Fruit fly (Drosophila melanogaster) whole organism, prepupa: ENCODE data around the gene beg.
A peak's percentile ranks its signal among the peaks of the same experiment; 100 is the strongest.

Experiments used
- Blimp-1 ChIP-seq: fragments of 200-800 bp; sonication (Bioruptor generic); optimal IDR thresholded peaks from 3 replicates; lab custom pipeline; 2017; ENCODE audit warnings: missing biosample characterization, missing genetic modification characterization, mild to moderate bottlenecking, moderate library complexity, missing genetic modification reagents
- CG10631 ChIP-seq: fragments of 200-800 bp; sonication (Bioruptor generic); optimal IDR thresholded peaks from 2 replicates; lab custom pipeline; 2016; ENCODE audit warnings: missing biosample characterization, missing genetic modification characterization
- CG10669 ChIP-seq: fragments of 200-800 bp; sonication (Bioruptor generic); optimal IDR thresholded peaks from 3 replicates; lab custom pipeline; 2018; ENCODE audit warnings: missing biosample characterization, mild to moderate bottlenecking, missing genetic modification characterization, moderate library complexity
- CG11294 ChIP-seq: fragments of 200-800 bp; sonication (Bioruptor generic); IDR thresholded peaks from 2 replicates; pipeline ENCODE4 v1.3.6; 2022; ENCODE audit warnings: missing biosample characterization, missing genetic modification characterization
- CG11762 ChIP-seq: fragments of 200-800 bp; sonication (Bioruptor generic); optimal IDR thresholded peaks from 3 replicates; lab custom pipeline; 2016; ENCODE audit warnings: missing biosample characterization, missing genetic modification characterization; ENCODE audit not compliant: insufficient read depth
- CG11902 ChIP-seq: fragments of 200-800 bp; sonication (Bioruptor generic); optimal IDR thresholded peaks from 3 replicates; lab custom pipeline; 2016; ENCODE audit warnings: missing biosample characterization, missing genetic modification characterization
- CG15336 ChIP-seq: fragments of 200-800 bp; sonication (Bioruptor generic); IDR thresholded peaks from 2 replicates; pipeline ENCODE4 v1.3.6; 2022; ENCODE audit warnings: missing biosample characterization, missing genetic modification characterization
- CG1621 ChIP-seq: fragments of 200-800 bp; sonication (Bioruptor generic); optimal IDR thresholded peaks from 3 replicates; lab custom pipeline; 2018; ENCODE audit warnings: missing biosample characterization, mild to moderate bottlenecking, missing genetic modification characterization
- CG3032 ChIP-seq: fragments of 200-800 bp; optimal IDR thresholded peaks from 2 replicates; lab custom pipeline; 2019; ENCODE audit warnings: missing biosample characterization, mild to moderate bottlenecking, missing genetic modification characterization, moderate library complexity
- CG31627 ChIP-seq: fragments of 200-800 bp; sonication (Bioruptor generic); optimal IDR thresholded peaks from 3 replicates; lab custom pipeline; 2016; ENCODE audit warnings: missing biosample characterization, missing genetic modification characterization
- CG32006 ChIP-seq: fragments of 200-800 bp; sonication (Bioruptor generic); optimal IDR thresholded peaks from 3 replicates; lab custom pipeline; 2017; ENCODE audit warnings: missing biosample characterization, mild to moderate bottlenecking, missing genetic modification characterization
- CG34406 ChIP-seq: fragments of 200-800 bp; sonication (Bioruptor generic); optimal IDR thresholded peaks from 3 replicates; lab custom pipeline; 2016; ENCODE audit warnings: missing biosample characterization, missing genetic modification characterization
- CG3919 ChIP-seq: fragments of 200-800 bp; sonication (Bioruptor generic); optimal IDR thresholded peaks from 3 replicates; lab custom pipeline; 2016; ENCODE audit warnings: missing biosample characterization, missing genetic modification characterization
- CG4318 ChIP-seq: fragments of 200-800 bp; sonication (Bioruptor generic); optimal IDR thresholded peaks from 3 replicates; lab custom pipeline; 2017; ENCODE audit warnings: missing biosample characterization, mild to moderate bottlenecking, missing genetic modification characterization
- CG6276 ChIP-seq: fragments of 200-800 bp; sonication (Bioruptor generic); optimal IDR thresholded peaks from 2 replicates; lab custom pipeline; 2017; ENCODE audit warnings: missing biosample characterization, mild to moderate bottlenecking, missing genetic modification characterization
- CG6792 ChIP-seq: fragments of 200-800 bp; sonication (Bioruptor generic); optimal IDR thresholded peaks from 3 replicates; lab custom pipeline; 2016; ENCODE audit warnings: missing biosample characterization, missing genetic modification characterization
- CG6808 ChIP-seq: fragments of 200-800 bp; sonication (Bioruptor generic); optimal IDR thresholded peaks from 3 replicates; lab custom pipeline; 2017; ENCODE audit warnings: missing biosample characterization, missing genetic modification characterization, mild to moderate bottlenecking, moderate library complexity, missing genetic modification reagents
- CG6854 ChIP-seq: fragments of 200-800 bp; sonication (Bioruptor generic); optimal IDR thresholded peaks from 2 replicates; lab custom pipeline; 2017; ENCODE audit warnings: missing biosample characterization, mild to moderate bottlenecking, missing genetic modification characterization
- CG7368 ChIP-seq: fragments of 200-800 bp; sonication (Bioruptor generic); optimal IDR thresholded peaks from 3 replicates; lab custom pipeline; 2016; ENCODE audit warnings: missing biosample characterization, missing genetic modification characterization
- CG8632 ChIP-seq: fragments of 200-800 bp; sonication (Bioruptor generic); optimal IDR thresholded peaks from 3 replicates; lab custom pipeline; 2016; ENCODE audit warnings: missing biosample characterization, missing genetic modification characterization
- Eip93F ChIP-seq: fragments of 200-800 bp; sonication (Bioruptor generic); optimal IDR thresholded peaks from 2 replicates; lab custom pipeline; 2016; ENCODE audit warnings: missing biosample characterization, mild to moderate bottlenecking, missing genetic modification characterization
- Ets21C ChIP-seq: fragments of 200-800 bp; sonication (Bioruptor generic); optimal IDR thresholded peaks from 3 replicates; lab custom pipeline; 2016; ENCODE audit warnings: missing biosample characterization, missing genetic modification characterization
- Ets96B ChIP-seq: fragments of 200-800 bp; optimal IDR thresholded peaks from 2 replicates; lab custom pipeline; 2019; ENCODE audit warnings: missing biosample characterization, mild to moderate bottlenecking, missing genetic modification characterization, moderate library complexity
- Gug ChIP-seq: fragments of 200-800 bp; sonication (Bioruptor generic); IDR thresholded peaks from 2 replicates; pipeline ENCODE4 v1.3.6; 2022; ENCODE audit warnings: missing biosample characterization, missing genetic modification characterization
- Hr39 ChIP-seq: fragments of 200-800 bp; sonication (Bioruptor generic); optimal IDR thresholded peaks from 2 replicates; lab custom pipeline; 2016; ENCODE audit warnings: missing biosample characterization, missing genetic modification characterization
- Hr4 ChIP-seq: fragments of 200-800 bp; sonication (Bioruptor generic); optimal IDR thresholded peaks from 3 replicates; lab custom pipeline; 2016; ENCODE audit warnings: missing biosample characterization, missing genetic modification characterization
- Met ChIP-seq: fragments of 200-800 bp; sonication (Bioruptor generic); optimal IDR thresholded peaks from 3 replicates; lab custom pipeline; 2016; ENCODE audit warnings: missing biosample characterization, missing genetic modification characterization
- Sox102F ChIP-seq: fragments of 200-800 bp; sonication (Bioruptor generic); optimal IDR thresholded peaks from 2 replicates; lab custom pipeline; 2016; ENCODE audit warnings: missing biosample characterization, mild to moderate bottlenecking, missing genetic modification characterization
- achi ChIP-seq: fragments of 200-800 bp; sonication (Bioruptor generic); optimal IDR thresholded peaks from 3 replicates; lab custom pipeline; 2016; ENCODE audit warnings: missing biosample characterization, missing genetic modification characterization
- cyc ChIP-seq: fragments of 200-800 bp; sonication (Bioruptor generic); optimal IDR thresholded peaks from 3 replicates; lab custom pipeline; 2016; ENCODE audit warnings: missing biosample characterization, missing genetic modification characterization
- dac ChIP-seq: fragments of 200-800 bp; sonication (Bioruptor generic); optimal IDR thresholded peaks from 2 replicates; lab custom pipeline; 2017; ENCODE audit warnings: missing biosample characterization, mild to moderate bottlenecking, missing genetic modification characterization
- dsx ChIP-seq: fragments of 200-800 bp; optimal IDR thresholded peaks from 3 replicates; lab custom pipeline; 2019; ENCODE audit warnings: missing biosample characterization, mild to moderate bottlenecking, missing genetic modification characterization, moderate library complexity; ENCODE audit not compliant: poor library complexity, severe bottlenecking
- eg ChIP-seq: fragments of 200-800 bp; sonication (Bioruptor generic); IDR thresholded peaks from 3 replicates; pipeline ENCODE4 v1.3.6; 2022; ENCODE audit warnings: missing biosample characterization, missing genetic modification characterization
- esn ChIP-seq: fragments of 200-800 bp; sonication (Bioruptor generic); optimal IDR thresholded peaks from 2 replicates; lab custom pipeline; 2016; ENCODE audit warnings: missing biosample characterization, mild to moderate bottlenecking, missing genetic modification characterization, moderate library complexity
- fd59A ChIP-seq: fragments of 200-800 bp; sonication (Bioruptor generic); optimal IDR thresholded peaks from 2 replicates; lab custom pipeline; 2017; ENCODE audit warnings: missing biosample characterization, mild to moderate bottlenecking, missing genetic modification characterization, missing genetic modification reagents
- fd85E ChIP-seq: fragments of 200-800 bp; sonication (Bioruptor generic); optimal IDR thresholded peaks from 3 replicates; lab custom pipeline; 2016; ENCODE audit warnings: missing biosample characterization, missing genetic modification characterization
- net ChIP-seq: fragments of 200-800 bp; sonication (Bioruptor generic); optimal IDR thresholded peaks from 3 replicates; lab custom pipeline; 2016; ENCODE audit warnings: missing biosample characterization, missing genetic modification characterization
- pdm3 ChIP-seq: fragments of 200-800 bp; sonication (Bioruptor generic); optimal IDR thresholded peaks from 3 replicates; lab custom pipeline; 2016; ENCODE audit warnings: missing biosample characterization, missing genetic modification characterization
- ss ChIP-seq, 2 experiments: fragments of 200-800 bp; sonication (Bioruptor generic); optimal IDR thresholded peaks; 2 replicates in 1 of 2; 3 replicates in 1 of 2; lab custom pipeline; 2017 to 2018; ENCODE audit warnings: mild to moderate bottlenecking in 2 of 2, missing biosample characterization in 2 of 2, missing genetic modification characterization in 2 of 2, moderate library complexity in 1 of 2
- vri ChIP-seq: fragments of 200-800 bp; sonication (Bioruptor generic); optimal IDR thresholded peaks from 3 replicates; lab custom pipeline; 2016; ENCODE audit warnings: missing biosample characterization, mild to moderate bottlenecking, missing genetic modification characterization

The beg gene

dm6 chr3L:17022756-17023155, 12.7 kb upstream of the beg start, which contains the start of gene CG6652:
Gene CG6652 (minus strand): TSS chr3L:17022856.
- no peak for TF ChIP-seq Sox102F (GFP tag; lab: Kevin White, UChicago)
- no peak for TF ChIP-seq CG8632
- no peak for TF ChIP-seq CG11902 (GFP tag; lab: Kevin White, UChicago)
- TF ChIP-seq esn (GFP tag; lab: Kevin White, UChicago), result no peak
- TF ChIP-seq net, result no peak
- TF ChIP-seq Ets21C (GFP tag; lab: Kevin White, UChicago), result no peak
- TF ChIP-seq vri (GFP tag; lab: Kevin White, UChicago), result no peak
- no peak for TF ChIP-seq CG4318 (GFP tag; lab: Kevin White, UChicago)
- TF ChIP-seq dac (GFP tag; lab: Kevin White, UChicago), result no peak
- no peak for TF ChIP-seq CG32006 (GFP tag; lab: Kevin White, UChicago)

dm6 chr3L:17023641-17024040, 11.8 kb upstream of the beg start, which contains the start of gene a10:
Gene a10 (minus strand): TSS chr3L:17023741.
- TF ChIP-seq pdm3 (GFP tag; lab: Kevin White, UChicago), result no peak
- TF ChIP-seq CG8632, result no peak
- TF ChIP-seq CG11762, result no peak
- no peak for TF ChIP-seq Sox102F (GFP tag; lab: Kevin White, UChicago)
- TF ChIP-seq Ets96B, result no peak
- no peak for TF ChIP-seq CG6792
- TF ChIP-seq eg (GFP tag; lab: Robert Waterston, UW), result no peak
- TF ChIP-seq Met (GFP tag; lab: Kevin White, UChicago), result no peak
- no peak for TF ChIP-seq Eip93F (GFP tag; lab: Kevin White, UChicago)
- TF ChIP-seq CG7368 (GFP tag; lab: Kevin White, UChicago), result no peak
- TF ChIP-seq CG6808, result no peak
- TF ChIP-seq ss (GFP tag; optimal IDR thresholded peaks at IDR 0.05; lab: Kevin White, UChicago), result no peak
- no peak for TF ChIP-seq CG3919 (GFP tag; lab: Kevin White, UChicago)
- no peak for TF ChIP-seq CG11902 (GFP tag; lab: Kevin White, UChicago)

dm6 chr3L:17024095-17024639, 11.3 kb upstream of the beg start, which contains the start of gene Fit2:
Gene Fit2 (plus strand): TSS chr3L:17024328.
- TF ChIP-seq achi (GFP tag; lab: Kevin White, UChicago) (no peak), CG8632 (no peak), Ets21C (GFP tag; lab: Kevin White, UChicago) (no peak), ss (GFP tag; optimal IDR thresholded peaks at IDR 0.05; lab: Kevin White, UChicago) (no peak), Gug (GFP tag; lab: Robert Waterston, UW) (no peak), dsx (GFP tag; lab: Kevin White, UChicago) (no peak), CG1621 (tag; lab: Kevin White, UChicago) (no peak), CG6792 (no peak), CG10631 (GFP tag; lab: Kevin White, UChicago) (no peak), cyc (no peak), CG11294 (GFP tag; lab: Robert Waterston, UW) (no peak), CG11762 (no peak), fd85E (GFP tag; lab: Kevin White, UChicago) (no peak), Hr39 (no peak)

dm6 chr3L:17027310-17027709, 8.2 kb upstream of the beg start, which contains the start of gene CG7730:
Gene CG7730 (plus strand): TSS chr3L:17027515.
- no peak for TF ChIP-seq CG1621 (tag; lab: Kevin White, UChicago)
- no peak for TF ChIP-seq CG15336 (GFP tag; lab: Robert Waterston, UW)
- no peak for TF ChIP-seq Hr4 (GFP tag; lab: Kevin White, UChicago)
- TF ChIP-seq CG6792, result no peak
- TF ChIP-seq CG6854 (GFP tag; lab: Kevin White, UChicago), result no peak
- TF ChIP-seq, all 60 proteins: peak for 0

- TF ChIP-seq CG34406 (GFP tag; lab: Kevin White, UChicago) (no peak), CG8632 (no peak), net (no peak), CG6854 (GFP tag; lab: Kevin White, UChicago) (peak; percentile 49), CG31627 (GFP tag; lab: Kevin White, UChicago) (no peak), CG3032 (tag; lab: Kevin White, UChicago) (no peak), CG3919 (GFP tag; lab: Kevin White, UChicago) (no peak), CG6276 (no peak), fd59A (GFP tag; lab: Kevin White, UChicago) (no peak), CG10669 (no peak), achi (GFP tag; lab: Kevin White, UChicago) (no peak), Blimp-1 (GFP tag; lab: Kevin White, UChicago) (peak; percentile 13)
Measured at dm6 chr3L:17031971-17032370, 3.5 kb upstream of the beg start, which contains the start of gene Ilp8. Gene Ilp8 (minus strand): TSS chr3L:17032080.
